Worm (Caenorhabditis elegans): Measurements from ENCODE around the gene F13A2.1.

DNA sequence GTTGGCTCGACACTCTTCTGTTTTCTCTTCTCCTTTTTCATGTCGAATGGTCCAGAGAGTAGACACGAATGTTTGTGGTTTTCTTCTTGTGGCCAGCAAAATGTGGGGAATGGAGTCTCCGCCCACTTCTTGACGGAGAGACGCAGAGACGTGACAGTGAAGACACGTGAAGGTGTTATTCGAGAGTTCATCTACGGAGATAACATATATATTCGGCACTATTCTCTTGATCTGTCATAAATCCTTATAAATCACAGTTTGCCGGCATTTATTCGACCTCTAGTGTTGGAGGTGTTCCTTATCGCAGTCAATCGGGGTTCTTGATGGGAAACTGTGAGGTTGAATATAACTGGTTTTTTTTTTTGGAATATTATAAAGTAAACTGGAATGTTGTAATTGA lies 20.7 kb downstream of the F13A2.1 start, which contains the start of gene F32D1.3:
- no peak for TF ChIP-seq flt-1 (GFP tag; IDR thresholded peaks at IDR 0.05)
- no peak for TF ChIP-seq ztf-29 (GFP tag; IDR thresholded peaks at IDR 0.05)
- TF ChIP-seq klf-2 (GFP tag; conservative IDR thresholded peaks at IDR 0.05), result no peak
- TF ChIP-seq med-1 (GFP tag; optimal IDR thresholded peaks at IDR 0.05; ENCODE audit: insufficient read depth), result no peak
- TF ChIP-seq ref-1 (GFP tag; conservative IDR thresholded peaks at IDR 0.05), result no peak
- no peak for TF ChIP-seq ztf-23 (GFP tag; IDR thresholded peaks at IDR 0.05)

Data from whole organism, midembryonic.